Worm (Caenorhabditis elegans): ENCODE data around the gene wdr-60.
A peak's percentile ranks its signal among the peaks of the same experiment; 100 is the strongest.

The wdr-60 gene

ce11 chrIII:5024393-5024964 is 37.5 kb downstream of the wdr-60 start, which contains the start of gene pcf-11 (continued):
- no peak for TF ChIP-seq nhr-179 (tag; optimal IDR thresholded peaks at IDR 0.05)
- TF ChIP-seq ceh-40 (GFP tag; IDR thresholded peaks at IDR 0.05): no peak
- no peak for TF ChIP-seq madf-3 (GFP tag; IDR thresholded peaks at IDR 0.05)
- TF ChIP-seq zfh-2 (GFP tag; conservative IDR thresholded peaks at IDR 0.05): peak; percentile 73
- no peak for TF ChIP-seq Y56A3A.18 (GFP tag; IDR thresholded peaks at IDR 0.05)
- TF ChIP-seq pha-4 (tag; optimal IDR thresholded peaks at IDR 0.05): no peak
- TF ChIP-seq ZK185.1 (tag; optimal IDR thresholded peaks at IDR 0.05; ENCODE audit: poor library complexity, severe bottlenecking): peak; percentile 5
- TF ChIP-seq ceh-27 (GFP tag; optimal IDR thresholded peaks at IDR 0.05): no peak
- no peak for TF ChIP-seq mel-28 (tag; optimal IDR thresholded peaks at IDR 0.05; ENCODE audit: borderline replicate concordance)
- TF ChIP-seq F33H1.4 (GFP tag; IDR thresholded peaks at IDR 0.05): peak; percentile 73
- no peak for TF ChIP-seq hlh-26 (GFP tag; conservative IDR thresholded peaks at IDR 0.05)
- no peak for TF ChIP-seq Y67H2A.10 (GFP tag; conservative IDR thresholded peaks at IDR 0.05)
- no peak for TF ChIP-seq F57C9.4 (tag; optimal IDR thresholded peaks at IDR 0.05)
- no peak for TF ChIP-seq ceh-58 (GFP tag; IDR thresholded peaks at IDR 0.05)
- no peak for TF ChIP-seq T07F8.4 (tag; optimal IDR thresholded peaks at IDR 0.05)
- TF ChIP-seq hsf-1 (GFP tag; IDR thresholded peaks at IDR 0.05): no peak
- TF ChIP-seq hrde-1 (tag; optimal IDR thresholded peaks at IDR 0.05; ENCODE audit: borderline replicate concordance): no peak
- no peak for TF ChIP-seq snpc-4 (GFP tag; optimal IDR thresholded peaks at IDR 0.05)
- peak in 2 of 4 experiments; percentile 17 to 31 for TF ChIP-seq snpc-4 (tag; optimal IDR thresholded peaks at IDR 0.05)
- TF ChIP-seq lin-54 (GFP tag; optimal IDR thresholded peaks at IDR 0.05): peak; percentile 17
- TF ChIP-seq nfya-2 (GFP tag; IDR thresholded peaks at IDR 0.05): no peak
- TF ChIP-seq K11D2.4 (GFP tag; IDR thresholded peaks at IDR 0.05): no peak
- TF ChIP-seq snpc-3.4 (tag; optimal IDR thresholded peaks at IDR 0.05): peak; percentile 26
- TF ChIP-seq madf-6 (GFP tag; IDR thresholded peaks at IDR 0.05): no peak
- no peak for TF ChIP-seq ztf-25 (GFP tag; IDR thresholded peaks at IDR 0.05)
- no peak for TF ChIP-seq F37B4.10 (GFP tag; IDR thresholded peaks at IDR 0.05)
- no peak for TF ChIP-seq C17E4.6 (GFP tag; IDR thresholded peaks at IDR 0.05)
- TF ChIP-seq ztf-18 (tag; optimal IDR thresholded peaks at IDR 0.05): peak; percentile 46
- no peak for TF ChIP-seq K12H6.12 (tag; optimal IDR thresholded peaks at IDR 0.05)
- TF ChIP-seq madf-10 (tag; optimal IDR thresholded peaks at IDR 0.05): peak; percentile 14
- TF ChIP-seq Y53G8AR.9 (GFP tag; conservative IDR thresholded peaks at IDR 0.05): no peak
- no peak for TF ChIP-seq rcor-1 (GFP tag; IDR thresholded peaks at IDR 0.05)
- TF ChIP-seq ztf-22 (GFP tag; optimal IDR thresholded peaks at IDR 0.05): no peak
- no peak for TF ChIP-seq dox-1 (GFP tag; IDR thresholded peaks at IDR 0.05)
- no peak for TF ChIP-seq F10E7.11 (tag; optimal IDR thresholded peaks at IDR 0.05)
- no peak for TF ChIP-seq F22D6.2 (tag; optimal IDR thresholded peaks at IDR 0.05)
- TF ChIP-seq B0035.1 (tag; optimal IDR thresholded peaks at IDR 0.05): no peak
- TF ChIP-seq pbrm-1 (GFP tag; IDR thresholded peaks at IDR 0.05): no peak
- no peak for TF ChIP-seq nhr-90 (tag; optimal IDR thresholded peaks at IDR 0.05)
- no peak for TF ChIP-seq somi-1 (GFP tag; optimal IDR thresholded peaks at IDR 0.05)
- TF ChIP-seq die-1 (tag; optimal IDR thresholded peaks at IDR 0.05): no peak
- TF ChIP-seq Y95B8A.8 (GFP tag; IDR thresholded peaks at IDR 0.05): no peak
- no peak for TF ChIP-seq lsl-1 (GFP tag; optimal IDR thresholded peaks at IDR 0.05)
- TF ChIP-seq attf-5 (GFP tag; optimal IDR thresholded peaks at IDR 0.05): peak; percentile 26
- no peak for TF ChIP-seq athp-1 (tag; optimal IDR thresholded peaks at IDR 0.05)
- TF ChIP-seq madf-8 (GFP tag; conservative IDR thresholded peaks at IDR 0.05): no peak
- TF ChIP-seq egl-18 (GFP tag; IDR thresholded peaks at IDR 0.05): no peak
- no peak for TF ChIP-seq hmg-20 (GFP tag; IDR thresholded peaks at IDR 0.05)
- peak; percentile 12 for TF ChIP-seq snpc-1.3 (tag; optimal IDR thresholded peaks at IDR 0.05; ENCODE audit: insufficient read depth)
